Comparison of ENCODE assay signal across 1 fruit fly cellular context in the genomic region with DNA sequence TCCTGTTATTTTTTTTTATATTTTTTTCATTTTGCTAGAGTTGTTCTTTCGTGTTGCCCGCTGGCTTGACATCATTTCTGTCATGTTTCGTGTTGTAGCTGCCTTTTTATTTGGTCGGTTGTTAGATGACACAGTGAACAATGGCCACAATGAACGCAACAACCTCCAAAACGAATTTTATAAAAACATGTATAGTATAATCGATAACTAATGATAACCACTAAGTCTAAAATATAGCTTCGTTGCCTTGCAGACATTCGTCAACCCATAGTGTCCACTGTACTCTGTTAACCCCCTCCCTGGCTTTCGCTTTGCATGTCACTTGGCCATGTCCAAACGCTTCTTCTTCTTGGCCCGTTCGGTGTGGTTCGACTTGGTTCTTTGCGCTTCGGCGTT.
TF ChIP-seq lines count a peak whose summit lies in the region.

No protein-coding gene starts in this region.

TF ChIP-seq in whole organism, embryonic, 481 proteins besides CTCF, POLR2A, EP300 and RAD21 (continued from another document and continues in another):
- TF ChIP-seq fru (optimal IDR thresholded peaks at IDR 0.05; lab: Kevin White, UChicago) (no peak), CG34224 (GFP tag; IDR thresholded peaks at IDR 0.05; lab: Robert Waterston, UW; ENCODE audit: partially characterized antibody) (no peak), hth (optimal IDR thresholded peaks at IDR 0.05; lab: Kevin White, UChicago) (no peak), CG30020 (tag; optimal IDR thresholded peaks at IDR 0.05; lab: Kevin White, UChicago) (no peak), al (GFP tag; IDR thresholded peaks at IDR 0.05; lab: Robert Waterston, UW) (peak; percentile 67), dysf (GFP tag; IDR thresholded peaks at IDR 0.05; lab: Robert Waterston, UW) (peak; percentile 86), Fer1 (GFP tag; optimal IDR thresholded peaks at IDR 0.05; lab: Kevin White, UChicago) (peak; percentile 59), MESR4 (GFP tag; optimal IDR thresholded peaks at IDR 0.05; lab: Kevin White, UChicago) (no peak), Hey (tag; optimal IDR thresholded peaks at IDR 0.05; lab: Kevin White, UChicago) (no peak), cad (GFP tag; optimal IDR thresholded peaks at IDR 0.05; lab: Kevin White, UChicago) (no peak), Abd-B (GFP tag; optimal IDR thresholded peaks at IDR 0.05; lab: Kevin White, UChicago) (peak; percentile 47), Pdp1 (GFP tag; optimal IDR thresholded peaks at IDR 0.05; lab: Kevin White, UChicago) (peak; percentile 54 to 75), crc (GFP tag; optimal IDR thresholded peaks at IDR 0.05; lab: Kevin White, UChicago) (peak; percentile 48), TFAM (GFP tag; optimal IDR thresholded peaks at IDR 0.05; lab: Kevin White, UChicago) (peak; percentile 8), NC2β (GFP tag; optimal IDR thresholded peaks at IDR 0.05; lab: Kevin White, UChicago) (peak; percentile 59), ftz-f1 (GFP tag; optimal IDR thresholded peaks at IDR 0.05; lab: Kevin White, UChicago) (no peak), CG31441 (GFP tag; IDR thresholded peaks at IDR 0.05; lab: Robert Waterston, UW) (peak; percentile 64; the same call in 1 of the 2 replicates), CG10543 (GFP tag; optimal IDR thresholded peaks at IDR 0.05; lab: Kevin White, UChicago) (peak; percentile 37), kah (GFP tag; optimal IDR thresholded peaks at IDR 0.05; lab: Kevin White, UChicago) (no peak), sima (GFP tag; optimal IDR thresholded peaks at IDR 0.05; lab: Kevin White, UChicago) (peak; percentile 31), sug (tag; optimal IDR thresholded peaks at IDR 0.05; lab: Kevin White, UChicago) (peak; percentile 19), CG17829 (tag; optimal IDR thresholded peaks at IDR 0.05; lab: Kevin White, UChicago) (peak; percentile 46), ranshi (GFP tag; IDR thresholded peaks at IDR 0.05; lab: Robert Waterston, UW) (peak; percentile 83), E2f1 (GFP tag; IDR thresholded peaks at IDR 0.05; lab: Robert Waterston, UW) (peak; percentile 88), Six4 (GFP tag; optimal IDR thresholded peaks at IDR 0.05; lab: Kevin White, UChicago) (peak; percentile 43), CG17912 (GFP tag; optimal IDR thresholded peaks at IDR 0.05; lab: Kevin White, UChicago) (no peak), so (GFP tag; IDR thresholded peaks at IDR 0.05; lab: Robert Waterston, UW) (peak; percentile 60), D (optimal IDR thresholded peaks at IDR 0.05; lab: Kevin White, UChicago) (no peak), D (GFP tag; optimal IDR thresholded peaks at IDR 0.05; lab: Kevin White, UChicago) (peak; percentile 32), CG8388 (GFP tag; optimal IDR thresholded peaks at IDR 0.05; lab: Kevin White, UChicago) (peak; percentile 45), Doc3 (GFP tag; IDR thresholded peaks at IDR 0.05; lab: Robert Waterston, UW; ENCODE audit: partially characterized antibody) (no peak), CG6854 (GFP tag; optimal IDR thresholded peaks at IDR 0.05; lab: Kevin White, UChicago) (no peak), klu (GFP tag; IDR thresholded peaks at IDR 0.05; lab: Robert Waterston, UW) (peak; percentile 57), ERR (GFP tag; optimal IDR thresholded peaks at IDR 0.05; lab: Kevin White, UChicago) (peak; percentile 65), peb (GFP tag; IDR thresholded peaks at IDR 0.05; lab: Robert Waterston, UW) (peak; percentile 74), Hmr (GFP tag; optimal IDR thresholded peaks at IDR 0.05; lab: Kevin White, UChicago) (peak; percentile 10), CG12659 (GFP tag; optimal IDR thresholded peaks at IDR 0.05; lab: Kevin White, UChicago) (peak; percentile 31), gsb-n (tag; optimal IDR thresholded peaks at IDR 0.05; lab: Kevin White, UChicago) (peak; percentile 54), CG2875 (GFP tag; optimal IDR thresholded peaks at IDR 0.05; lab: Kevin White, UChicago) (peak; percentile 54), bowl (GFP tag; IDR thresholded peaks at IDR 0.05; lab: Robert Waterston, UW) (peak; percentile 38; the same call in 1 of the 2 replicates), Lim3 (GFP tag; IDR thresholded peaks at IDR 0.05; lab: Robert Waterston, UW) (0 out of 2 replicates have a peak, but pooled peaks have one; percentile 16), Dek (tag; optimal IDR thresholded peaks at IDR 0.05; lab: Kevin White, UChicago) (peak; percentile 15), CG10274 (GFP tag; optimal IDR thresholded peaks at IDR 0.05; lab: Kevin White, UChicago) (no peak), MTF-1 (GFP tag; optimal IDR thresholded peaks at IDR 0.05; lab: Kevin White, UChicago; ENCODE audit: borderline replicate concordance) (peak; percentile 51), zfh2 (GFP tag; optimal IDR thresholded peaks at IDR 0.05; lab: Kevin White, UChicago) (peak; percentile 65), CG12104 (GFP tag; optimal IDR thresholded peaks at IDR 0.05; lab: Kevin White, UChicago) (peak; percentile 36), CG1602 (GFP tag; optimal IDR thresholded peaks at IDR 0.05; lab: Kevin White, UChicago) (no peak), Atf3 (GFP tag; optimal IDR thresholded peaks at IDR 0.05; lab: Kevin White, UChicago) (peak; percentile 30), CG7271 (tag; optimal IDR thresholded peaks at IDR 0.05; lab: Kevin White, UChicago) (no peak), HLH4C (GFP tag; IDR thresholded peaks at IDR 0.05; lab: Robert Waterston, UW; ENCODE audit: partially characterized antibody) (no peak), tgo (GFP tag; IDR thresholded peaks at IDR 0.05; lab: Robert Waterston, UW) (peak; percentile 73), CG3838 (GFP tag; optimal IDR thresholded peaks at IDR 0.05; lab: Kevin White, UChicago) (no peak), CoRest (tag; optimal IDR thresholded peaks at IDR 0.05; lab: Kevin White, UChicago) (peak; percentile 52), CG12155 (GFP tag; optimal IDR thresholded peaks at IDR 0.05; lab: Kevin White, UChicago) (peak; percentile 48), GATAe (GFP tag; conservative IDR thresholded peaks at IDR 0.05; lab: Robert Waterston, UW) (no peak), Eip74EF (GFP tag; optimal IDR thresholded peaks at IDR 0.05; lab: Kevin White, UChicago) (no peak), Atf-2 (GFP tag; optimal IDR thresholded peaks at IDR 0.05; lab: Kevin White, UChicago) (peak; percentile 63), CG9932 (GFP tag; IDR thresholded peaks at IDR 0.05; lab: Robert Waterston, UW) (peak; percentile 77), CG15601 (tag; optimal IDR thresholded peaks at IDR 0.05; lab: Kevin White, UChicago) (peak; percentile 7), CG10321 (GFP tag; IDR thresholded peaks at IDR 0.05; lab: Robert Waterston, UW) (no peak), br (optimal IDR thresholded peaks at IDR 0.05; lab: Kevin White, UChicago) (no peak), sr (GFP tag; IDR thresholded peaks at IDR 0.05; lab: Robert Waterston, UW) (peak; percentile 52; the same call in 1 of the 3 replicates), Deaf1 (tag; optimal IDR thresholded peaks at IDR 0.05; lab: Kevin White, UChicago) (peak; percentile 19), YL-1 (GFP tag; optimal IDR thresholded peaks at IDR 0.05; lab: Kevin White, UChicago) (no peak), Dbx (GFP tag; IDR thresholded peaks at IDR 0.05; lab: Robert Waterston, UW) (peak; percentile 67; the same call in 2 of the 3 replicates), ewg (GFP tag; optimal IDR thresholded peaks at IDR 0.05; lab: Kevin White, UChicago) (peak; percentile 34), Optix (GFP tag; IDR thresholded peaks at IDR 0.05; lab: Robert Waterston, UW) (peak; percentile 81), CG16863 (GFP tag; optimal IDR thresholded peaks at IDR 0.05; lab: Kevin White, UChicago) (peak; percentile 78), CG6272 (GFP tag; IDR thresholded peaks at IDR 0.05; lab: Robert Waterston, UW) (peak; percentile 78), crp (GFP tag; optimal IDR thresholded peaks at IDR 0.05; lab: Kevin White, UChicago) (no peak), slp2 (GFP tag; optimal IDR thresholded peaks at IDR 0.05; lab: Kevin White, UChicago) (peak; percentile 47), CG32767 (GFP tag; IDR thresholded peaks at IDR 0.05; lab: Robert Waterston, UW) (no peak; the same call in 1 of the 2 replicates), fd3F (GFP tag; optimal IDR thresholded peaks at IDR 0.05; lab: Kevin White, UChicago) (peak; percentile 33), sd (tag; optimal IDR thresholded peaks at IDR 0.05; lab: Kevin White, UChicago) (no peak), nau (GFP tag; optimal IDR thresholded peaks at IDR 0.05; lab: Kevin White, UChicago) (peak; percentile 23), Dip3 (GFP tag; optimal IDR thresholded peaks at IDR 0.05; lab: Kevin White, UChicago) (peak; percentile 76), CG17612 (GFP tag; IDR thresholded peaks at IDR 0.05; lab: Robert Waterston, UW) (peak; percentile 51), wor (GFP tag; IDR thresholded peaks at IDR 0.05; lab: Robert Waterston, UW) (peak; percentile 65), otp (GFP tag; IDR thresholded peaks at IDR 0.05; lab: Robert Waterston, UW) (peak; percentile 86), CG12299 (tag; optimal IDR thresholded peaks at IDR 0.05; lab: Kevin White, UChicago) (peak; percentile 17), CG11696 (GFP tag; IDR thresholded peaks at IDR 0.05; lab: Robert Waterston, UW) (peak; percentile 61), ara (GFP tag; IDR thresholded peaks at IDR 0.05; lab: Robert Waterston, UW) (peak; percentile 82), crol (GFP tag; IDR thresholded peaks at IDR 0.05; lab: Robert Waterston, UW) (peak; percentile 47), Dref (GFP tag; IDR thresholded peaks at IDR 0.05; lab: Robert Waterston, UW) (no peak), CG11560 (tag; IDR thresholded peaks at IDR 0.05; lab: Robert Waterston, UW) (peak; percentile 48; the same call in 2 of the 3 replicates), CG31365 (tag; optimal IDR thresholded peaks at IDR 0.05; lab: Kevin White, UChicago) (peak; percentile 31), Bteb2 (GFP tag; optimal IDR thresholded peaks at IDR 0.05; lab: Kevin White, UChicago) (peak; percentile 37), Max (GFP tag; optimal IDR thresholded peaks at IDR 0.05; lab: Kevin White, UChicago) (peak; percentile 25), Tbp (GFP tag; optimal IDR thresholded peaks at IDR 0.05; lab: Kevin White, UChicago) (no peak), CG16815 (GFP tag; optimal IDR thresholded peaks at IDR 0.05; lab: Kevin White, UChicago) (peak; percentile 49), CG9797 (GFP tag; optimal IDR thresholded peaks at IDR 0.05; lab: Kevin White, UChicago) (no peak), CG6791 (GFP tag; IDR thresholded peaks at IDR 0.05; lab: Robert Waterston, UW; ENCODE audit: partially characterized antibody) (no peak), CG18764 (GFP tag; optimal IDR thresholded peaks at IDR 0.05; lab: Kevin White, UChicago) (peak; percentile 14), chinmo (GFP tag; IDR thresholded peaks at IDR 0.05; lab: Robert Waterston, UW; ENCODE audit: partially characterized antibody) (no peak), Ada2b (GFP tag; IDR thresholded peaks at IDR 0.05; lab: Robert Waterston, UW) (peak; percentile 92), nerfin-1 (tag; optimal IDR thresholded peaks at IDR 0.05; lab: Kevin White, UChicago) (peak; percentile 46), CG4360 (GFP tag; IDR thresholded peaks at IDR 0.05; lab: Robert Waterston, UW) (peak; percentile 43; the same call in 1 of the 2 replicates), dm (GFP tag; optimal IDR thresholded peaks at IDR 0.05; lab: Kevin White, UChicago) (peak; percentile 20), CG4730 (GFP tag; IDR thresholded peaks at IDR 0.05; lab: Robert Waterston, UW) (peak; percentile 75), Dp (GFP tag; optimal IDR thresholded peaks at IDR 0.05; lab: Kevin White, UChicago) (no peak), CG6683 (GFP tag; optimal IDR thresholded peaks at IDR 0.05; lab: Kevin White, UChicago) (peak; percentile 3), CG1792 (GFP tag; optimal IDR thresholded peaks at IDR 0.05; lab: Kevin White, UChicago) (peak; percentile 57), D19B (GFP tag; optimal IDR thresholded peaks at IDR 0.05; lab: Kevin White, UChicago) (no peak), shn (GFP tag; optimal IDR thresholded peaks at IDR 0.05; lab: Kevin White, UChicago) (peak; percentile 56), Nf-YB (GFP tag; optimal IDR thresholded peaks at IDR 0.05; lab: Kevin White, UChicago) (peak; percentile 6), CG11504 (tag; optimal IDR thresholded peaks at IDR 0.05; lab: Kevin White, UChicago) (peak; percentile 67), Asciz (GFP tag; optimal IDR thresholded peaks at IDR 0.05; lab: Kevin White, UChicago) (peak; percentile 30), gfzf (GFP tag; optimal IDR thresholded peaks at IDR 0.05; lab: Kevin White, UChicago) (no peak), Xbp1 (GFP tag; optimal IDR thresholded peaks at IDR 0.05; lab: Kevin White, UChicago) (peak; percentile 63), yki (optimal IDR thresholded peaks at IDR 0.05; lab: Kevin White, UChicago) (no peak), CG18262 (tag; optimal IDR thresholded peaks at IDR 0.05; lab: Kevin White, UChicago) (peak; percentile 65), CG5245 (GFP tag; optimal IDR thresholded peaks at IDR 0.05; lab: Kevin White, UChicago) (peak; percentile 78), pum (GFP tag; optimal IDR thresholded peaks at IDR 0.05; lab: Kevin White, UChicago) (peak; percentile 73), Hsf (GFP tag; optimal IDR thresholded peaks at IDR 0.05; lab: Kevin White, UChicago) (peak; percentile 65), pros (GFP tag; optimal IDR thresholded peaks at IDR 0.05; lab: Kevin White, UChicago) (no peak), sna (GFP tag; IDR thresholded peaks at IDR 0.05; lab: Robert Waterston, UW; ENCODE audit: partially characterized antibody) (no peak), NC2α (GFP tag; optimal IDR thresholded peaks at IDR 0.05; lab: Kevin White, UChicago) (peak; percentile 39), CG32532 (GFP tag; IDR thresholded peaks at IDR 0.05; lab: Robert Waterston, UW) (peak; percentile 75), fd64A (GFP tag; optimal IDR thresholded peaks at IDR 0.05; lab: Kevin White, UChicago) (peak; percentile 47), CG3995 (GFP tag; optimal IDR thresholded peaks at IDR 0.05; lab: Kevin White, UChicago) (no peak), CG3163 (GFP tag; optimal IDR thresholded peaks at IDR 0.05; lab: Kevin White, UChicago) (peak; percentile 50), CG2199 (GFP tag; IDR thresholded peaks at IDR 0.05; lab: Robert Waterston, UW) (peak; percentile 72; the same call in 1 of the 3 replicates), HLHmδ (GFP tag; optimal IDR thresholded peaks at IDR 0.05; lab: Kevin White, UChicago) (no peak), CG6813 (GFP tag; optimal IDR thresholded peaks at IDR 0.05; lab: Kevin White, UChicago) (peak; percentile 42), CG9876 (GFP tag; optimal IDR thresholded peaks at IDR 0.05; lab: Kevin White, UChicago) (peak; percentile 58), CG9215 (GFP tag; IDR thresholded peaks at IDR 0.05; lab: Robert Waterston, UW) (peak; percentile 75), H2.0 (GFP tag; IDR thresholded peaks at IDR 0.05; lab: Robert Waterston, UW) (peak; percentile 78)
